Worm (Caenorhabditis elegans) whole organism, young adult: ENCODE results near the gene gnrr-7.
A peak's percentile ranks its signal among the peaks of the same experiment; 100 is the strongest.

Experiments used
- B0019.2 ChIP-seq: fragments of 200-800 bp; sonication (Bioruptor generic); conservative IDR thresholded peaks from 2 replicates; pipeline ENCODE4 v1.3.6; 2022; ENCODE audit warnings: missing genetic modification reagents, missing genetic modification characterization, missing compliant biosample characterization
- B0035.1 ChIP-seq: sonication (generic microtip); optimal IDR thresholded peaks from 2 replicates; lab custom pipeline; 2016; ENCODE audit warnings: missing genetic modification characterization, mild to moderate bottlenecking, missing compliant biosample characterization, missing genotype, missing genetic modification reagents
- C17E4.6 ChIP-seq: fragments of 200-800 bp; sonication (Bioruptor generic); IDR thresholded peaks from 2 replicates; pipeline ENCODE4 v1.3.6; 2022; ENCODE audit warnings: missing genetic modification reagents, missing genetic modification characterization, missing compliant biosample characterization
- D2030.7 ChIP-seq: fragments of 200-800 bp; sonication (Bioruptor generic); IDR thresholded peaks from 2 replicates; pipeline ENCODE4 v1.3.6; 2022; ENCODE audit warnings: missing genetic modification reagents, missing genetic modification characterization, missing compliant biosample characterization
- F22D6.2 ChIP-seq: sonication (generic microtip); optimal IDR thresholded peaks from 2 replicates; lab custom pipeline; 2016; ENCODE audit warnings: mild to moderate bottlenecking, missing genetic modification characterization, missing compliant biosample characterization
- F52B5.7 ChIP-seq: sonication (generic microtip); optimal IDR thresholded peaks from 2 replicates; lab custom pipeline; 2016; ENCODE audit warnings: mild to moderate bottlenecking, missing genetic modification characterization, missing compliant biosample characterization
- F57C9.4 ChIP-seq: sonication (generic microtip); optimal IDR thresholded peaks from 2 replicates; lab custom pipeline; 2017; ENCODE audit warnings: mild to moderate bottlenecking, missing genetic modification characterization, missing compliant biosample characterization
- K11D2.4 ChIP-seq: fragments of 200-800 bp; sonication (Bioruptor generic); IDR thresholded peaks from 2 replicates; pipeline ENCODE4 v1.3.6; 2022; ENCODE audit warnings: missing genetic modification reagents, missing genetic modification characterization, missing compliant biosample characterization
- T07F8.4 ChIP-seq: sonication (generic microtip); optimal IDR thresholded peaks from 2 replicates; lab custom pipeline; 2016; ENCODE audit warnings: mild to moderate bottlenecking, missing genetic modification characterization, moderate library complexity, missing compliant biosample characterization
- T26A5.8 ChIP-seq: sonication (generic microtip); optimal IDR thresholded peaks from 2 replicates; lab custom pipeline; 2016; ENCODE audit warnings: missing genetic modification characterization, missing compliant biosample characterization
- Y79H2A.3 ChIP-seq: fragments of 200-800 bp; sonication (Bioruptor generic); conservative IDR thresholded peaks from 2 replicates; pipeline ENCODE4 v1.3.6; 2022; ENCODE audit warnings: missing genetic modification reagents, missing genetic modification characterization, missing compliant biosample characterization
- Y95B8A.8 ChIP-seq: fragments of 200-800 bp; sonication (Bioruptor generic); IDR thresholded peaks from 2 replicates; pipeline ENCODE4 v1.3.6; 2022; ENCODE audit warnings: missing genetic modification reagents, missing genetic modification characterization, missing compliant biosample characterization
- aptf-2 ChIP-seq: fragments of 200-800 bp; sonication (Bioruptor generic); conservative IDR thresholded peaks from 2 replicates; pipeline ENCODE4 v1.3.6; 2022; ENCODE audit warnings: missing genetic modification reagents, missing genetic modification characterization, missing compliant biosample characterization
- athp-1 ChIP-seq: sonication (generic microtip); optimal IDR thresholded peaks from 2 replicates; lab custom pipeline; 2017; ENCODE audit warnings: mild to moderate bottlenecking, missing genetic modification characterization, missing compliant biosample characterization
- attf-3 ChIP-seq: fragments of 200-800 bp; sonication (Bioruptor generic); conservative IDR thresholded peaks from 2 replicates; pipeline ENCODE4 v1.3.6; 2022; ENCODE audit warnings: missing genetic modification reagents, missing genetic modification characterization, missing compliant biosample characterization
- attf-6 ChIP-seq: fragments of 200-800 bp; sonication (Bioruptor generic); IDR thresholded peaks from 2 replicates; pipeline ENCODE4 v1.3.6; 2022; ENCODE audit warnings: missing genetic modification reagents, missing genetic modification characterization, missing compliant biosample characterization
- ceh-58 ChIP-seq: fragments of 200-800 bp; sonication (Bioruptor generic); IDR thresholded peaks from 2 replicates; pipeline ENCODE4 v1.3.6; 2022; ENCODE audit warnings: missing genetic modification characterization, missing compliant biosample characterization
- hmg-1.2 ChIP-seq: fragments of 200-800 bp; sonication (Bioruptor generic); IDR thresholded peaks from 2 replicates; pipeline ENCODE4 v1.3.6; 2022; ENCODE audit warnings: missing genetic modification reagents, missing genetic modification characterization, missing compliant biosample characterization
- hmg-20 ChIP-seq: fragments of 200-800 bp; sonication (Bioruptor generic); IDR thresholded peaks from 2 replicates; pipeline ENCODE4 v1.3.6; 2022; ENCODE audit warnings: missing genetic modification reagents, missing genetic modification characterization, missing compliant biosample characterization
- hsf-1 ChIP-seq: fragments of 200-800 bp; sonication (Bioruptor generic); IDR thresholded peaks from 2 replicates; pipeline ENCODE4 v1.3.6; 2022; ENCODE audit warnings: missing genetic modification reagents, missing genetic modification characterization, missing compliant biosample characterization
- lir-1 ChIP-seq: fragments of 200-800 bp; sonication (Bioruptor generic); conservative IDR thresholded peaks from 2 replicates; pipeline ENCODE4 v1.3.6; 2022; ENCODE audit warnings: missing genetic modification reagents, missing genetic modification characterization, missing compliant biosample characterization
- lsy-27 ChIP-seq: sonication (generic microtip); optimal IDR thresholded peaks from 2 replicates; lab custom pipeline; 2017; ENCODE audit warnings: missing genetic modification characterization, mild to moderate bottlenecking, missing compliant biosample characterization, antibody characterized with exemption, missing genotype, borderline replicate concordance; ENCODE audit not compliant: insufficient read depth
- mel-28 ChIP-seq: sonication (generic microtip); optimal IDR thresholded peaks from 2 replicates; lab custom pipeline; 2016; ENCODE audit warnings: borderline replicate concordance, mild to moderate bottlenecking, missing genetic modification characterization, missing compliant biosample characterization
- nfya-1 ChIP-seq: sonication (generic microtip); optimal IDR thresholded peaks from 2 replicates; lab custom pipeline; 2017; ENCODE audit warnings: antibody characterized with exemption, missing compliant biosample characterization, missing genetic modification characterization, borderline replicate concordance; ENCODE audit not compliant: insufficient read depth
- nfya-2 ChIP-seq: fragments of 200-800 bp; sonication (Bioruptor generic); IDR thresholded peaks from 2 replicates; pipeline ENCODE4 v1.3.6; 2022; ENCODE audit warnings: missing genetic modification reagents, missing genetic modification characterization, missing compliant biosample characterization
- nfyb-1 ChIP-seq: fragments of 200-800 bp; sonication (Bioruptor generic); IDR thresholded peaks from 2 replicates; pipeline ENCODE4 v1.3.6; 2022; ENCODE audit warnings: missing genetic modification reagents, missing genetic modification characterization, missing compliant biosample characterization
- nhr-120 ChIP-seq: fragments of 200-800 bp; sonication (Bioruptor generic); IDR thresholded peaks from 2 replicates; pipeline ENCODE4 v1.3.6; 2022; ENCODE audit warnings: missing genetic modification characterization, missing compliant biosample characterization
- nhr-27 ChIP-seq: fragments of 200-800 bp; sonication (Bioruptor generic); optimal IDR thresholded peaks from 2 replicates; lab custom pipeline; 2018; ENCODE audit warnings: mild to moderate bottlenecking, missing genetic modification characterization, moderate library complexity, missing compliant biosample characterization
- nhr-80 ChIP-seq: sonication (generic microtip); optimal IDR thresholded peaks from 2 replicates; lab custom pipeline; 2016; ENCODE audit warnings: missing genetic modification characterization, missing compliant biosample characterization
- repo-1 ChIP-seq: sonication (generic microtip); optimal IDR thresholded peaks from 2 replicates; lab custom pipeline; 2017; ENCODE audit warnings: mild to moderate bottlenecking, missing genetic modification characterization, missing compliant biosample characterization
- sea-2 ChIP-seq: fragments of 200-800 bp; sonication (Bioruptor generic); IDR thresholded peaks from 2 replicates; pipeline ENCODE4 v1.3.6; 2022; ENCODE audit warnings: missing genetic modification characterization, missing compliant biosample characterization
- snpc-3.4 ChIP-seq: sonication (generic microtip); optimal IDR thresholded peaks from 2 replicates; lab custom pipeline; 2017; ENCODE audit warnings: missing genetic modification characterization, mild to moderate bottlenecking, missing compliant biosample characterization, antibody characterized with exemption, moderate library complexity, missing genotype, missing genetic modification reagents
- somi-1 ChIP-seq: fragments of 200-800 bp; sonication (Bioruptor generic); optimal IDR thresholded peaks from 2 replicates; lab custom pipeline; 2018; ENCODE audit warnings: mild to moderate bottlenecking, missing genetic modification characterization, missing compliant biosample characterization
- sptf-2 ChIP-seq: fragments of 200-800 bp; sonication (Bioruptor generic); optimal IDR thresholded peaks from 2 replicates; lab custom pipeline; 2018; ENCODE audit warnings: mild to moderate bottlenecking, missing genetic modification characterization, missing compliant biosample characterization
- tbx-9 ChIP-seq: sonication (generic microtip); optimal IDR thresholded peaks from 2 replicates; lab custom pipeline; 2016; ENCODE audit warnings: borderline replicate concordance, missing genetic modification characterization, inconsistent platforms, missing compliant biosample characterization
- unc-62 ChIP-seq: fragments of 150-350 bp; optimal IDR thresholded peaks from 2 replicates; lab custom pipeline; 2014; ENCODE audit warnings: missing biosample characterization, missing genetic modification reagents, missing genetic modification characterization
- zfh-2 ChIP-seq: fragments of 200-800 bp; sonication (Bioruptor generic); conservative IDR thresholded peaks from 2 replicates; pipeline ENCODE4 v1.3.6; 2022; ENCODE audit warnings: missing genetic modification reagents, missing genetic modification characterization, missing compliant biosample characterization
- zim-3 ChIP-seq: sonication (generic microtip); optimal IDR thresholded peaks from 2 replicates; lab custom pipeline; 2017; ENCODE audit warnings: mild to moderate bottlenecking, missing genetic modification characterization, moderate library complexity, missing compliant biosample characterization
- ztf-22 ChIP-seq: fragments of 200-800 bp; sonication (Bioruptor generic); optimal IDR thresholded peaks from 2 replicates; lab custom pipeline; 2018; ENCODE audit warnings: mild to moderate bottlenecking, missing genetic modification characterization, moderate library complexity, missing compliant biosample characterization
- ztf-26 ChIP-seq: sonication (generic microtip); optimal IDR thresholded peaks from 2 replicates; lab custom pipeline; 2017; ENCODE audit warnings: missing genetic modification characterization, missing compliant biosample characterization

gnrr-7 gene

DNA sequence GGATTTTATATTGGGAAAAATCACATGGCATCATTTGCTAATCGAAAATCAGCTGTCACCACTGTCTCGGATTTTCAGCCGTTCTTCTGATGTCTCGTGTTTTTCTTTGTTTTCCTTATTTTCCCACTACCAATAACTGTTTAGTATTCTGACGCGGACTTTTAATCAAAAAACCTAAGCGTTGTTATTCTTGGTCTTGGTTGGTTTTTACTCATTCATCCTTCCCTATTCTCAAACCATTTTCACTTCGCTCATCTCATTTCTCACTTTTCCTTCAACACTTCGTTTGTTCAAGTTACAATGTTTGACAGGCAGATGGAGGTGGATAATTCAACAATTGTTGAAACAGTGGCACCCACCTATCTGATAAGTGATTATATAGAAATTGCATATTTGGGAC lies 7.0 kb upstream of the gnrr-7 start, which contains the start of gene gnrr-6 (continued):
- TF ChIP-seq nfya-1 (no peak), D2030.7 (GFP tag; lab: Robert Waterston, UW) (no peak), Y79H2A.3 (no peak), somi-1 (GFP tag; lab: Kevin White, UChicago) (no peak)

DNA sequence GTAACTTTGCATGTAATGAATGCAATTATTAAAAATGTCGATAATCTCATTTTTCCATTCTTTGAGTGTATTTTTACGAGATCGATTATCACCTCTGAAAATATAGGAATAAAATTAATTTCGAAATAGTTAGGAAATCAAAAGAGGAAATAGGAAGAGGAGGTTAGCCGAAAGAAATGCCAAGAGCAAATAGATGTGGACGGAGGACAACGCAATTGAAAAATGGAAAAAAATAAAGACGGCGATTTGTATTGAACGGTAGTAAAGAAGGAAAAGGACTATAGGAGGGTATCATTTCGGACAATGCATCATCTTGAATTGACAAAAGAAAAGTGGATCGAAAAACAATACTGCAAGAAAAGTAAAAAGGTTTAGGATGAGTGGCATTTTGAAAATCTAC lies 3.9 kb downstream of the gnrr-7 start, which contains the start of gene F13D2.1:
Gene F13D2.1 (minus strand): TSS at position 101 of the 400 bp plus-strand sequence.
- TF ChIP-seq mel-28 (no peak), tbx-9 (tag; lab: Kevin White, UChicago) (no peak), hsf-1 (GFP tag; lab: Robert Waterston, UW) (no peak)

DNA sequence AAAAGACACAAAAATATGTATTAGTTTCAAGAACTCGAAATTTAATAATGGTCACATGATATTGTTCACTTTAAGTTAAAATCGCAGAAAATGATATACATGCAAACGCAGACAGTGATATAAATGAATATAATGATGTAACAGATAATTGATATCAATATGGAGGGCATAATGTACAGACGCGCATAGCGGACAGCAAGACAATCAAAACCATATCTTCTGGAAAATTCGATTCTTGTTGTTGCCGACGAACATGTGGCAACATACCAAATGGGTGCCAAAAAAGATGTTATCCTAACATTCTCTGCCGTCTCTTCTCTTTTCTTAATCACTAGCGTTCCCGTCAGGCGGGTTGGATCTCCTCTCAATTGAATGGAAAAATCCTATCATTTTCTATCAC lies 4.8 kb downstream of the gnrr-7 start:
- peak; percentile 1 for TF ChIP-seq somi-1 (GFP tag; lab: Kevin White, UChicago)
- peak; percentile 42 for TF ChIP-seq ztf-26
- no peak for TF ChIP-seq Y95B8A.8 (GFP tag; lab: Robert Waterston, UW)
- peak; percentile 54; the same call in 1 of the 2 replicates for TF ChIP-seq hsf-1 (GFP tag; lab: Robert Waterston, UW)
- no peak for TF ChIP-seq nhr-27 (tag; lab: Kevin White, UChicago)
- TF ChIP-seq sptf-2, result no peak
- TF ChIP-seq sea-2, result no peak
- TF ChIP-seq nhr-120 (GFP tag; lab: Robert Waterston, UW), result no peak
- no peak for TF ChIP-seq B0019.2 (GFP tag; lab: Robert Waterston, UW)
- TF ChIP-seq nfyb-1 (GFP tag; lab: Robert Waterston, UW), result no peak
- TF ChIP-seq, all 124 proteins: peak for 3

DNA sequence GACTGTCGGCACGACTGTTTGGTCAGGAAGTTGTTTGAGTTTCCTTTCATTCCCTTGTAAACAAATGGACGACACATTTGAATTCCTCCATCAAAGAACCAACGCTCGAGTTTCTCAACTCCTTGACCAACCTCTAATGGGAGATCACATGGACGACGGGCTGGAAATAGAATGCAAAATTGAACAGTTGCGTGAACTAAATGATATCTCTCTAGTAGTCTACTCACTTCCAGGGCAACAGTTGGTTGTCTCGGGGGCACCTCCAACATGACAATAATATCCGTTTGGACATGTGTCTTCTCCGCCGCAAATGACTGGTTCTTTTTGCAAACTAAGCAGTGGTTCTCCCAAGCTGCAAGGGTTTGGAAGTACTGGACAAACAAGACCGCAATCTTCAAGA lies 8.1 kb downstream of the gnrr-7 start:
- TF ChIP-seq unc-62 (GFP tag; lab: Kevin White, UChicago) (no peak), C17E4.6 (no peak), zim-3 (no peak), attf-3 (GFP tag; lab: Robert Waterston, UW) (no peak)

DNA sequence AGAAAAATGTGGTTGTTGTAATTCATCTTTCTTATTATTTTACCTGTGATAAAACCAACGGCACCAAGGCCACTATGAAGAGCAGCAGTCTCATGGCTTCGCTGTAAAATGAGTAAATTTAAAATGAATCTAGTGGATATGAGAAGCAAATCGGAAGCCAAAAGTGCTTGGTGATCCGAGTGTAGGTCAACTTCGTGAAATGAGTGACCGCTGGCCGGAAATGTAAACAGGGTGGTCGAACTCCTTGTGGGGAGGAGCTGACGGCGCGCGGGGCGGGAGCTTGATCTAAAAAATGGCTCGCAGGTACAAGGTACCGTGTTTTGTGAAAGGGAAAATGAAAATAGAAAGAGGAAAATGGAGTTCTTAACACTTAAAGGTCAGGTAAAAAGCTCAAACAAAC lies 11.1 kb downstream of the gnrr-7 start, which contains the start of gene C34F6.1:
Gene C34F6.1 (minus strand): TSS at position 101 of the 400 bp plus-strand sequence.
- no peak for TF ChIP-seq snpc-3.4 (tag; lab: Kevin White, UChicago)
- no peak for TF ChIP-seq lir-1 (GFP tag; lab: Robert Waterston, UW)
- no peak for TF ChIP-seq zfh-2 (GFP tag; lab: Robert Waterston, UW)

DNA sequence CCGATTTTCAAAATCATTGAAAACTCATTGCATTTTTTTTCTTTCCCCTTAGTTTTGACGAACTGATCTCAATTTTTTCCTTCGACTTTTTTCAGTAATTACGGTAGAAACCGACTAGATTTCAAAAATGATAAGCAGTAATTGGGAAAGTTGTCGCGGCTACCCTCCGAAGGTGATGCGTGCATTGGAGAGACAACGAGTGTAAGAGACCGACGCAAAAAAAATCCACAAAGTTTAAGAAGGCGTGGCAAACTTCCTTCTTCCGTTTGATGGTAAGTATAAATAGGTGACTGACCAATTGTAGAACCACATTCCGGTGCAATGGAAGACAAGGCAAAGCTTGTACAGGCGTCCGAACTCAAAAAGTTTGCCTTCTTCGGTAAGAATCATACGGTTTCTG lies 13.6 kb downstream of the gnrr-7 start, which contains the start of gene col-178:
Gene col-178 (plus strand): TSS at position 301 of the 400 bp plus-strand sequence.
- TF ChIP-seq aptf-2 (GFP tag; lab: Robert Waterston, UW), result no peak
- TF ChIP-seq repo-1, result no peak
- TF ChIP-seq ztf-22 (GFP tag; lab: Kevin White, UChicago), result no peak
- no peak for TF ChIP-seq nhr-80 (tag; lab: Kevin White, UChicago)
- TF ChIP-seq B0035.1, result no peak
- no peak for TF ChIP-seq athp-1 (tag; lab: Kevin White, UChicago)
- no peak for TF ChIP-seq T26A5.8 (tag; lab: Kevin White, UChicago)
- TF ChIP-seq hmg-20 (GFP tag; lab: Robert Waterston, UW), result no peak
- no peak for TF ChIP-seq attf-6
- TF ChIP-seq nfya-2 (GFP tag; lab: Robert Waterston, UW), result no peak
- TF ChIP-seq F52B5.7 (tag; lab: Kevin White, UChicago), result no peak
- TF ChIP-seq lsy-27, result no peak
- TF ChIP-seq ceh-58 (GFP tag; lab: Robert Waterston, UW), result no peak
- TF ChIP-seq F22D6.2 (tag; lab: Kevin White, UChicago), result no peak
- no peak for TF ChIP-seq K11D2.4
- TF ChIP-seq F57C9.4 (tag; lab: Kevin White, UChicago), result no peak
- TF ChIP-seq zfh-2 (GFP tag; lab: Robert Waterston, UW), result no peak
- no peak for TF ChIP-seq hmg-1.2 (GFP tag; lab: Robert Waterston, UW)
- no peak for TF ChIP-seq T07F8.4 (tag; lab: Kevin White, UChicago)
- TF ChIP-seq mel-28, result no peak
